2 worm cellular contexts compared by ENCODE assay signal in the genomic region with DNA sequence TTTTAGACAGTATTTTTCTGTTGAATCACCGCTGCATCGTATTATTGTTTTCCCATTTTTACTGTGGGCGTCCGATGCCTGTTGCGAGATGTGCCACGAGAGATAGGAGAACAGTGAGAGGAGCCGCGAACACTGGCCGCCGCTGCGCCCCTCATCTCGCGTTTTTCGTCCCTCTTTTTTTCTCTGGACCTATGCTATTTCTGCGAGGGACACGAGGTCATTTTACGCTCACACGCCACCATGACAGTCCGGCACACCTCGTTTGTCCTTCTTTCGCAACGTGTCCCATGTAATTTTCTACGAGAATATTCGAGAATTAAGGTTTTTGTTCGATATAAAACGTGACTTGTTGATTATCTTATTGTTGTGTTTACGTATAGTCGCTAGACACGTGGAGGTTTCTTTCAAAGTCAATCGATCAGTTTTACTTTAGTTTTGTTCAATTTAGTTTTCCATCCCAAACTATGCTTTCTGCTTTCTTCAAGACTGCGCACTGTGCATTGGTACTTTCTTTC.
TF ChIP-seq lines count a peak whose summit lies in the region.

A gene (plus strand): TSS at position 465 of the 515 bp plus-strand sequence.

TF ChIP-seq in whole organism, L1 larva, 84 proteins besides CTCF, POLR2A, EP300 and RAD21 (continued from another document):
- TF ChIP-seq ceh-82 (tag; optimal IDR thresholded peaks at IDR 0.05; lab: Kevin White, UChicago), result peak in 1 of 3 experiments; percentile 31
- peak; percentile 23 for TF ChIP-seq tbx-2 (tag; optimal IDR thresholded peaks at IDR 0.05; lab: Kevin White, UChicago)
- TF ChIP-seq ceh-88 (GFP tag; IDR thresholded peaks at IDR 0.05; lab: Robert Waterston, UW), result no peak
- no peak for TF ChIP-seq pag-3 (tag; optimal IDR thresholded peaks at IDR 0.05; lab: Kevin White, UChicago; ENCODE audit: borderline replicate concordance, insufficient read depth)
- TF ChIP-seq hlh-17 (GFP tag; optimal IDR thresholded peaks at IDR 0.05; lab: Kevin White, UChicago; ENCODE audit: borderline replicate concordance), result no peak
- TF ChIP-seq aly-2 (tag; optimal IDR thresholded peaks at IDR 0.05; lab: Kevin White, UChicago), result no peak
- no peak for TF ChIP-seq nhr-77 (tag; optimal IDR thresholded peaks at IDR 0.05; lab: Kevin White, UChicago)
- TF ChIP-seq C16A3.4 (tag; optimal IDR thresholded peaks at IDR 0.05; lab: Kevin White, UChicago), result no peak
- no peak for TF ChIP-seq mab-9 (GFP tag; IDR thresholded peaks at IDR 0.05; lab: Robert Waterston, UW)
- TF ChIP-seq tlp-1 (tag; optimal IDR thresholded peaks at IDR 0.05; lab: Kevin White, UChicago), result no peak
- peak; percentile 37; the same call in 1 of the 2 replicates for TF ChIP-seq nhr-19 (GFP tag; conservative IDR thresholded peaks at IDR 0.05; lab: Robert Waterston, UW)
- TF ChIP-seq egl-27 (tag; optimal IDR thresholded peaks at IDR 0.05; lab: Kevin White, UChicago), result no peak
- TF ChIP-seq dpl-1 (GFP tag; optimal IDR thresholded peaks at IDR 0.05; lab: Kevin White, UChicago), result peak in 2 of 3 experiments; percentile 6 to 50
- peak; percentile 12 to 35 for TF ChIP-seq efl-1 (optimal IDR thresholded peaks at IDR 0.05; lab: Kevin White, UChicago)
- peak; percentile 36 to 82 for TF ChIP-seq efl-1 (GFP tag; optimal IDR thresholded peaks at IDR 0.05 in 1 of 2; lab: Kevin White, UChicago)
- no peak for TF ChIP-seq vab-15 (tag; optimal IDR thresholded peaks at IDR 0.05; lab: Kevin White, UChicago)
- TF ChIP-seq fos-1 (tag; optimal IDR thresholded peaks at IDR 0.05; lab: Kevin White, UChicago), result no peak
- TF ChIP-seq nhr-237 (tag; optimal IDR thresholded peaks at IDR 0.05; lab: Kevin White, UChicago), result no peak
- TF ChIP-seq fkh-4 (tag; optimal IDR thresholded peaks at IDR 0.05; lab: Kevin White, UChicago; ENCODE audit: borderline replicate concordance), result no peak
- TF ChIP-seq efl-3 (GFP tag; optimal IDR thresholded peaks at IDR 0.05; lab: Kevin White, UChicago), result no peak
- TF ChIP-seq ceh-90 (tag; optimal IDR thresholded peaks at IDR 0.05; lab: Kevin White, UChicago), result no peak
- TF ChIP-seq hlh-4 (tag; optimal IDR thresholded peaks at IDR 0.05; lab: Kevin White, UChicago), result no peak
- TF ChIP-seq zag-1 (tag; optimal IDR thresholded peaks at IDR 0.05; lab: Kevin White, UChicago), result no peak
- TF ChIP-seq egl-13 (tag; optimal IDR thresholded peaks at IDR 0.05; lab: Kevin White, UChicago), result no peak
- TF ChIP-seq lin-35 (GFP tag; optimal IDR thresholded peaks at IDR 0.05; lab: Kevin White, UChicago), result peak; percentile 42 to 69
- TF ChIP-seq mep-1 (tag; optimal IDR thresholded peaks at IDR 0.05; lab: Kevin White, UChicago), result peak; percentile 89
- no peak for TF ChIP-seq ztf-11 (tag; optimal IDR thresholded peaks at IDR 0.05; lab: Kevin White, UChicago)
- no peak for TF ChIP-seq sptf-1 (tag; optimal IDR thresholded peaks at IDR 0.05; lab: Kevin White, UChicago)
- TF ChIP-seq nhr-12 (tag; optimal IDR thresholded peaks at IDR 0.05; lab: Kevin White, UChicago), result no peak
- peak; percentile 91 for TF ChIP-seq nhr-85 (tag; lab: Kevin White, UChicago)
- peak; percentile 35 for TF ChIP-seq xbp-1 (tag; optimal IDR thresholded peaks at IDR 0.05; lab: Kevin White, UChicago)
- no peak for TF ChIP-seq ama-1 (optimal IDR thresholded peaks at IDR 0.05; lab: Kevin White, UChicago)
- no peak for TF ChIP-seq nhr-76 (tag; optimal IDR thresholded peaks at IDR 0.05; lab: Kevin White, UChicago)
- TF ChIP-seq C04F5.9 (tag; optimal IDR thresholded peaks at IDR 0.05; lab: Kevin White, UChicago), result peak; percentile 15
- no peak for TF ChIP-seq zip-4 (GFP tag; optimal IDR thresholded peaks at IDR 0.05; lab: Kevin White, UChicago)
- TF ChIP-seq swsn-7 (tag; optimal IDR thresholded peaks at IDR 0.05; lab: Kevin White, UChicago), result peak; percentile 40
TF ChIP-seq in whole organism, L1 larva: peak in this region for 25.

TF ChIP-seq in whole organism, L4 larva, 104 proteins besides CTCF, POLR2A, EP300 and RAD21 (continued from another document):
- no peak for TF ChIP-seq Y5F2A.4 (GFP tag; optimal IDR thresholded peaks at IDR 0.05; lab: Kevin White, UChicago)
- TF ChIP-seq lin-29 (GFP tag; IDR thresholded peaks at IDR 0.05; lab: Robert Waterston, UW), result no peak
- TF ChIP-seq sdz-12 (GFP tag; optimal IDR thresholded peaks at IDR 0.05; lab: Kevin White, UChicago), result no peak
- no peak for TF ChIP-seq ceh-62 (tag; optimal IDR thresholded peaks at IDR 0.05; lab: Kevin White, UChicago)
- no peak for TF ChIP-seq unc-39 (tag; optimal IDR thresholded peaks at IDR 0.05; lab: Kevin White, UChicago)
- no peak for TF ChIP-seq daf-12 (tag; optimal IDR thresholded peaks at IDR 0.05; lab: Kevin White, UChicago)
- TF ChIP-seq dpl-1 (GFP tag; optimal IDR thresholded peaks at IDR 0.05; lab: Kevin White, UChicago), result peak; percentile 17
- TF ChIP-seq F26F4.8 (GFP tag; conservative IDR thresholded peaks at IDR 0.05; lab: Robert Waterston, UW), result no peak
- no peak for TF ChIP-seq nhr-111 (GFP tag; optimal IDR thresholded peaks at IDR 0.05; lab: Kevin White, UChicago)
